Fruit fly (Drosophila melanogaster): ENCODE measurements around the gene Pdha.

The Pdha gene

dm6 chrX:4702118-4702517, at the start of gene Pdha:
Gene Pdha (plus strand): TSS chrX:4702284.
- TF ChIP-seq cyc (GFP tag; optimal IDR thresholded peaks at IDR 0.05): no peak
- no peak for TF ChIP-seq dac (GFP tag; optimal IDR thresholded peaks at IDR 0.05)
- no peak for TF ChIP-seq CG6854 (GFP tag; optimal IDR thresholded peaks at IDR 0.05)
- TF ChIP-seq svp (GFP tag): peak; percentile 30
- TF ChIP-seq spab (GFP tag; optimal IDR thresholded peaks at IDR 0.05): no peak
- TF ChIP-seq pdm3 (GFP tag; optimal IDR thresholded peaks at IDR 0.05): no peak
- no peak for TF ChIP-seq fd85E (GFP tag; optimal IDR thresholded peaks at IDR 0.05)
- peak; percentile 24 for TF ChIP-seq vri (GFP tag; optimal IDR thresholded peaks at IDR 0.05)
- no peak for TF ChIP-seq CG8119 (GFP tag; IDR thresholded peaks at IDR 0.05)
- no peak for TF ChIP-seq CG8632 (GFP tag; optimal IDR thresholded peaks at IDR 0.05)
- peak; percentile 13 for TF ChIP-seq dsx (GFP tag; optimal IDR thresholded peaks at IDR 0.05; ENCODE audit: poor library complexity, severe bottlenecking)
- no peak for TF ChIP-seq salr (GFP tag; optimal IDR thresholded peaks at IDR 0.05)
- no peak for TF ChIP-seq net (GFP tag; optimal IDR thresholded peaks at IDR 0.05)
- TF ChIP-seq Hr39 (GFP tag; optimal IDR thresholded peaks at IDR 0.05): no peak
- no peak for TF ChIP-seq CG11762 (GFP tag; optimal IDR thresholded peaks at IDR 0.05; ENCODE audit: insufficient read depth)
- no peak for TF ChIP-seq topi (GFP tag; optimal IDR thresholded peaks at IDR 0.05)
- TF ChIP-seq Eip93F (GFP tag; optimal IDR thresholded peaks at IDR 0.05): no peak
- no peak for TF ChIP-seq Smox (GFP tag; optimal IDR thresholded peaks at IDR 0.05)
- no peak for TF ChIP-seq Sox102F (GFP tag; optimal IDR thresholded peaks at IDR 0.05)
- no peak for TF ChIP-seq CG31627 (GFP tag; optimal IDR thresholded peaks at IDR 0.05)
- no peak for TF ChIP-seq CG7368 (GFP tag; optimal IDR thresholded peaks at IDR 0.05)
- no peak for TF ChIP-seq achi (GFP tag; optimal IDR thresholded peaks at IDR 0.05)
- TF ChIP-seq CG10631 (GFP tag; optimal IDR thresholded peaks at IDR 0.05): no peak

dm6 chrX:4654397-4654796, 47.7 kb upstream of the Pdha start, which contains the start of gene CG15473:
Gene CG15473 (minus strand): TSS chrX:4654497.
- no peak for TF ChIP-seq Ets21C (GFP tag; optimal IDR thresholded peaks at IDR 0.05)

DNA sequence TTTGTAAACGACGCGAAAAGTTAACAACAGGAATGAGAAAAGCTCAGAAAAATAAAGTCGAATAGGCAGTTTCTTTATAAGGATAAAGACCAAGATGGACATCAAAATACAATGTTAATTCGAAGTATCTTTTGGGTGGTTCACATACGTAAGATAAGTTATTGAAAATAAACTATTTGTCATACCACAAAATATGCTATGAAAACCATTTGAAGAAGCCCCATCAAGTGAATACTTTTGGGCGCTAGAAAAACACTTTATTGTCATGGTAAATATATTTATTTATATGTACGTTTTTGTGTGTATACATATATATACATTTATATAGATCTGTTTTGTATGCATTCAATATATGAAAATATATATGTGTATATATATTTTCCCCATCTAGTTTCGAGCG, 44.2 kb upstream of the Pdha start:
- TF ChIP-seq CG10669 (GFP tag; optimal IDR thresholded peaks at IDR 0.05) (no peak), CG16779 (tag; optimal IDR thresholded peaks at IDR 0.05) (no peak), Ets96B (tag; optimal IDR thresholded peaks at IDR 0.05) (no peak), dsx (GFP tag; optimal IDR thresholded peaks at IDR 0.05; ENCODE audit: poor library complexity, severe bottlenecking) (no peak), CG1621 (tag; optimal IDR thresholded peaks at IDR 0.05) (no peak), CG32006 (GFP tag; optimal IDR thresholded peaks at IDR 0.05) (no peak), Hr38 (GFP tag; optimal IDR thresholded peaks at IDR 0.05) (no peak), salr (GFP tag; optimal IDR thresholded peaks at IDR 0.05) (no peak), CG34406 (GFP tag; optimal IDR thresholded peaks at IDR 0.05) (no peak), svp (GFP tag) (no peak), CG10631 (GFP tag; optimal IDR thresholded peaks at IDR 0.05) (no peak), CG3919 (GFP tag; optimal IDR thresholded peaks at IDR 0.05) (no peak), Eip75B (GFP tag; optimal IDR thresholded peaks at IDR 0.05) (no peak), Hr39 (GFP tag; optimal IDR thresholded peaks at IDR 0.05) (no peak), Gug (GFP tag; IDR thresholded peaks at IDR 0.05) (no peak), vri (GFP tag; optimal IDR thresholded peaks at IDR 0.05) (no peak), CG7368 (GFP tag; optimal IDR thresholded peaks at IDR 0.05) (no peak), achi (GFP tag; optimal IDR thresholded peaks at IDR 0.05) (no peak), cyc (GFP tag; optimal IDR thresholded peaks at IDR 0.05) (no peak), CG8119 (GFP tag; IDR thresholded peaks at IDR 0.05) (no peak)

- TF ChIP-seq CG32006 (GFP tag; optimal IDR thresholded peaks at IDR 0.05) (peak; percentile 42), Sox15 (GFP tag; optimal IDR thresholded peaks at IDR 0.05) (peak; percentile 5), CG8632 (GFP tag; optimal IDR thresholded peaks at IDR 0.05) (peak; percentile 5), net (GFP tag; optimal IDR thresholded peaks at IDR 0.05) (peak; percentile 2), svp (GFP tag) (peak; percentile 69), lz (GFP tag; optimal IDR thresholded peaks at IDR 0.05) (peak; percentile 3), acj6 (GFP tag; optimal IDR thresholded peaks at IDR 0.05) (no peak), CG11762 (GFP tag; optimal IDR thresholded peaks at IDR 0.05; ENCODE audit: insufficient read depth) (no peak), Eip78C (GFP tag) (peak; percentile 84), achi (GFP tag; optimal IDR thresholded peaks at IDR 0.05) (peak; percentile 25), salr (GFP tag; optimal IDR thresholded peaks at IDR 0.05) (peak in 1 of 2 experiments; percentile 19), CG10669 (GFP tag; optimal IDR thresholded peaks at IDR 0.05) (peak; percentile 24), Met (GFP tag; optimal IDR thresholded peaks at IDR 0.05) (no peak), CG6854 (GFP tag; optimal IDR thresholded peaks at IDR 0.05) (no peak), CG34406 (GFP tag; optimal IDR thresholded peaks at IDR 0.05) (peak; percentile 40), Ets96B (tag; optimal IDR thresholded peaks at IDR 0.05) (peak; percentile 35), CG6792 (GFP tag; optimal IDR thresholded peaks at IDR 0.05) (peak; percentile 3), Hr39 (GFP tag; optimal IDR thresholded peaks at IDR 0.05) (no peak), esn (GFP tag; optimal IDR thresholded peaks at IDR 0.05) (peak; percentile 39), Blimp-1 (GFP tag; optimal IDR thresholded peaks at IDR 0.05) (no peak), Hr38 (GFP tag; optimal IDR thresholded peaks at IDR 0.05) (no peak)
Measured at dm6 chrX:4660642-4661252, 41.3 kb upstream of the Pdha start.
